Worm (Caenorhabditis elegans): Measurements from ENCODE around the gene B0564.2.

- TF ChIP-seq efl-1 (GFP tag; optimal IDR thresholded peaks at IDR 0.05) (no peak), ccch-3 (GFP tag; optimal IDR thresholded peaks at IDR 0.05) (no peak), pbrm-1 (GFP tag; IDR thresholded peaks at IDR 0.05) (no peak), nhr-90 (tag; optimal IDR thresholded peaks at IDR 0.05) (no peak), F39B2.1 (GFP tag; IDR thresholded peaks at IDR 0.05) (no peak), attf-3 (GFP tag; conservative IDR thresholded peaks at IDR 0.05) (no peak), F10E7.11 (tag; optimal IDR thresholded peaks at IDR 0.05) (no peak), cebp-2 (GFP tag; IDR thresholded peaks at IDR 0.05) (no peak), snpc-4 (GFP tag; optimal IDR thresholded peaks at IDR 0.05) (no peak), snpc-4 (tag; optimal IDR thresholded peaks at IDR 0.05) (no peak), him-1 (tag; optimal IDR thresholded peaks at IDR 0.05) (no peak), unc-62 (GFP tag; optimal IDR thresholded peaks at IDR 0.05) (no peak), T07F8.4 (tag; optimal IDR thresholded peaks at IDR 0.05) (no peak), ztf-22 (GFP tag; optimal IDR thresholded peaks at IDR 0.05) (no peak)
These were observed 20.8 kb upstream of the B0564.2 start, which contains the start of gene spin-2 for ce11 chrIV:13086705-13087104.

Data from whole organism, young adult.